Worm (Caenorhabditis elegans) whole organism, L4 larva: ENCODE measurements around the gene ZK856.6.

Source experiments
- duxl-1 ChIP-seq: sonication (generic microtip); optimal IDR thresholded peaks from 2 replicates; lab custom pipeline; 2016; ENCODE audit warnings: mild to moderate bottlenecking, missing genetic modification characterization, moderate library complexity, missing compliant biosample characterization; ENCODE audit not compliant: poor library complexity
- egl-27 ChIP-seq: sonication (generic microtip); optimal IDR thresholded peaks from 3 replicates; lab custom pipeline; 2017; ENCODE audit warnings: missing biosample characterization, missing genetic modification reagents, missing genetic modification characterization
- nhr-11 ChIP-seq: fragments of 150-350 bp; optimal IDR thresholded peaks from 2 replicates; lab custom pipeline; 2014; ENCODE audit warnings: missing biosample characterization, missing genetic modification characterization
- unc-62 ChIP-seq, 3 experiments: fragments of 150-350 bp in 1 of 3; sonication (generic microtip); optimal IDR thresholded peaks in 2 of 3; peaks in 1 of 3; 1 replicate in 1 of 3; 2 replicates in 2 of 3; lab custom pipeline; 2014 to 2017; ENCODE audit warnings: missing biosample characterization in 3 of 3, missing genetic modification characterization in 3 of 3, missing genetic modification reagents in 3 of 3, missing genotype in 1 of 3
- zfp-3 ChIP-seq: fragments of 200-800 bp; sonication (Bioruptor generic); conservative IDR thresholded peaks from 2 replicates; pipeline ENCODE4 v1.3.6; 2022; ENCODE audit warnings: missing genetic modification reagents, missing genetic modification characterization, missing compliant biosample characterization

DNA sequence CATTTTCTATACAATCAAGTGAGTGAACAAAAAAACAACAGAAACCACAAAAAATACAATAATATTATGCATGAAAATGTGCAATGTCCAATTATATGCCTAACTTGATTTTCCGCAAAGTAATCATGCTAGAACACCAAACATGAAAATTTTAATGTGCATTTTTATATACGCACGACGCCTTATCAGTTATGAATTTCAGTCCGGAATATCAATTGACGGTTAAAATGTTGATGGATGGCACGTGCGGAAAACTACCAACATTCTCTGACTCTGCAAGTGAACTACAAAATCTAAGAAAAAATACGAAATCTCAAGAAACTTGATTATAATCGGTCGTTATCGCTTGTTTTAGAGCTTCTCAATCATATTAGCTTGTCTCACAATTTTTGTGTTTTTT lies 38.5 kb upstream of the ZK856.6 start:
- TF ChIP-seq unc-62 (GFP tag; optimal IDR thresholded peaks at IDR 0.05 in 1 of 2; lab: Kevin White, UChicago) (no peak), unc-62 (tag; optimal IDR thresholded peaks at IDR 0.05; lab: Kevin White, UChicago) (no peak), zfp-3 (GFP tag; lab: Robert Waterston, UW) (no peak), nhr-11 (tag; lab: Kevin White, UChicago) (no peak), duxl-1 (no peak), egl-27 (tag; lab: Kevin White, UChicago) (no peak)
